Worm (Caenorhabditis elegans) whole organism, late embryonic: ENCODE measurements around the gene chil-15.

Source experiments
- C38D4.7 ChIP-seq: fragments of 200-800 bp; sonication (Bioruptor generic); optimal IDR thresholded peaks from 2 replicates; lab custom pipeline; 2018; ENCODE audit warnings: mild to moderate bottlenecking, missing genetic modification characterization, moderate library complexity, missing compliant biosample characterization
- F13H6.1 ChIP-seq: sonication (generic microtip); optimal IDR thresholded peaks from 2 replicates; lab custom pipeline; 2016; ENCODE audit warnings: missing genetic modification characterization, missing compliant biosample characterization
- K02D7.2 ChIP-seq: sonication (generic microtip); optimal IDR thresholded peaks from 2 replicates; lab custom pipeline; 2017; ENCODE audit warnings: mild to moderate bottlenecking, missing genetic modification characterization, missing compliant biosample characterization
- T23F11.4 ChIP-seq: fragments of 200-800 bp; sonication (Bioruptor generic); optimal IDR thresholded peaks from 2 replicates; lab custom pipeline; 2018; ENCODE audit warnings: mild to moderate bottlenecking, missing genetic modification characterization, missing compliant biosample characterization
- Y22D7AL.16 ChIP-seq: sonication (generic microtip); optimal IDR thresholded peaks from 2 replicates; lab custom pipeline; 2016; ENCODE audit warnings: missing genetic modification characterization, missing compliant biosample characterization
- ceh-14 ChIP-seq: sonication (generic microtip); optimal IDR thresholded peaks from 2 replicates; lab custom pipeline; 2016; ENCODE audit warnings: missing genotype, missing genetic modification characterization, missing compliant biosample characterization
- ceh-18 ChIP-seq: sonication (generic microtip); optimal IDR thresholded peaks from 2 replicates; lab custom pipeline; 2016; ENCODE audit warnings: missing genetic modification characterization, missing compliant biosample characterization
- ceh-2 ChIP-seq: sonication (generic microtip); optimal IDR thresholded peaks from 2 replicates; lab custom pipeline; 2016; ENCODE audit warnings: missing genotype, missing genetic modification characterization, missing compliant biosample characterization
- ceh-22 ChIP-seq: sonication (generic microtip); optimal IDR thresholded peaks from 2 replicates; lab custom pipeline; 2017; ENCODE audit warnings: missing biosample characterization, missing genetic modification characterization
- ceh-30 ChIP-seq: fragments of 150-350 bp; optimal IDR thresholded peaks from 2 replicates; lab custom pipeline; 2014; ENCODE audit warnings: missing biosample characterization, missing genetic modification characterization
- ceh-48 ChIP-seq: sonication (generic microtip); optimal IDR thresholded peaks from 2 replicates; lab custom pipeline; 2016; ENCODE audit warnings: missing genetic modification characterization, inconsistent platforms, missing compliant biosample characterization
- ceh-6 ChIP-seq: fragments of 200-800 bp; sonication (Bioruptor generic); optimal IDR thresholded peaks from 2 replicates; lab custom pipeline; 2018; ENCODE audit warnings: mild to moderate bottlenecking, missing genetic modification characterization, missing compliant biosample characterization
- dve-1 ChIP-seq: sonication (generic microtip); optimal IDR thresholded peaks from 2 replicates; lab custom pipeline; 2017; ENCODE audit warnings: antibody characterized with exemption, mild to moderate bottlenecking, missing genetic modification characterization, missing compliant biosample characterization
- elt-4 ChIP-seq: sonication (generic microtip); optimal IDR thresholded peaks from 2 replicates; lab custom pipeline; 2016; ENCODE audit warnings: missing genetic modification characterization, missing compliant biosample characterization
- ets-4 ChIP-seq: sonication (generic microtip); optimal IDR thresholded peaks from 2 replicates; lab custom pipeline; 2016; ENCODE audit warnings: missing genetic modification characterization, missing compliant biosample characterization
- fkh-10 ChIP-seq: fragments of 150-350 bp; optimal IDR thresholded peaks from 2 replicates; lab custom pipeline; 2014; ENCODE audit warnings: missing biosample characterization, missing genetic modification reagents, missing genetic modification characterization
- gmeb-2 ChIP-seq: sonication (generic microtip); optimal IDR thresholded peaks from 2 replicates; lab custom pipeline; 2016; ENCODE audit warnings: missing genetic modification characterization, inconsistent platforms, missing compliant biosample characterization
- hlh-30 ChIP-seq: sonication (generic microtip); optimal IDR thresholded peaks from 2 replicates; lab custom pipeline; 2017; ENCODE audit warnings: antibody characterized with exemption, missing genetic modification characterization, missing compliant biosample characterization; ENCODE audit not compliant: insufficient read depth
- hlh-6 ChIP-seq: sonication (generic microtip); optimal IDR thresholded peaks from 2 replicates; lab custom pipeline; 2016; ENCODE audit warnings: missing genotype, missing genetic modification characterization, missing compliant biosample characterization
- hlh-8 ChIP-seq: sonication (generic microtip); optimal IDR thresholded peaks from 2 replicates; lab custom pipeline; 2016; ENCODE audit warnings: missing genotype, missing genetic modification characterization, missing compliant biosample characterization
- lim-6 ChIP-seq: sonication (generic microtip); optimal IDR thresholded peaks from 2 replicates; lab custom pipeline; 2016; ENCODE audit warnings: missing genetic modification characterization, missing compliant biosample characterization
- lin-11 ChIP-seq: fragments of 200-800 bp; sonication (Bioruptor generic); optimal IDR thresholded peaks from 2 replicates; lab custom pipeline; 2018; ENCODE audit warnings: mild to moderate bottlenecking, missing genetic modification characterization, missing compliant biosample characterization
- mec-3 ChIP-seq: sonication (generic microtip); optimal IDR thresholded peaks from 2 replicates; lab custom pipeline; 2016; ENCODE audit warnings: borderline replicate concordance, missing genetic modification characterization, missing compliant biosample characterization
- nfya-1 ChIP-seq: sonication (generic microtip); optimal IDR thresholded peaks from 2 replicates; lab custom pipeline; 2017; ENCODE audit warnings: missing genetic modification characterization, mild to moderate bottlenecking, missing compliant biosample characterization, antibody characterized with exemption, moderate library complexity
- nhr-232 ChIP-seq: sonication (generic microtip); optimal IDR thresholded peaks from 2 replicates; lab custom pipeline; 2016; ENCODE audit warnings: missing genetic modification characterization, missing compliant biosample characterization
- npax-4 ChIP-seq: sonication (generic microtip); optimal IDR thresholded peaks from 2 replicates; lab custom pipeline; 2016; ENCODE audit warnings: missing genetic modification characterization, missing compliant biosample characterization
- odd-2 ChIP-seq: sonication (generic microtip); optimal IDR thresholded peaks from 2 replicates; lab custom pipeline; 2017; ENCODE audit warnings: antibody characterized with exemption, mild to moderate bottlenecking, missing genetic modification characterization, missing compliant biosample characterization
- pax-1 ChIP-seq: fragments of 150-350 bp; optimal IDR thresholded peaks from 2 replicates; lab custom pipeline; 2014; ENCODE audit warnings: missing biosample characterization, missing genetic modification characterization
- pha-2 ChIP-seq: sonication (generic microtip); optimal IDR thresholded peaks from 2 replicates; lab custom pipeline; 2017; ENCODE audit warnings: mild to moderate bottlenecking, missing genetic modification characterization, missing compliant biosample characterization
- ref-2 ChIP-seq: sonication (generic microtip); optimal IDR thresholded peaks from 2 replicates; lab custom pipeline; 2016; ENCODE audit warnings: missing genetic modification characterization, missing compliant biosample characterization
- sox-2 ChIP-seq: fragments of 200-800 bp; sonication (Bioruptor generic); IDR thresholded peaks from 2 replicates; pipeline ENCODE4 v1.3.6; 2022; ENCODE audit warnings: missing genetic modification reagents, missing genetic modification characterization, missing compliant biosample characterization
- tbx-2 ChIP-seq: sonication (generic microtip); optimal IDR thresholded peaks from 2 replicates; lab custom pipeline; 2016; ENCODE audit warnings: missing genetic modification characterization, missing compliant biosample characterization
- tbx-7 ChIP-seq: sonication (generic microtip); optimal IDR thresholded peaks from 2 replicates; lab custom pipeline; 2016; ENCODE audit warnings: missing genotype, missing genetic modification characterization, missing compliant biosample characterization
- unc-3 ChIP-seq, 2 experiments: fragments of 200-800 bp in 1 of 2; sonication (Bioruptor generic) in 1 of 2; sonication (generic microtip) in 1 of 2; conservative IDR thresholded peaks in 1 of 2; optimal IDR thresholded peaks in 1 of 2; 2 replicates each; pipeline versions ENCODE4 v1.3.6 to Lab custom; 2016 to 2022; ENCODE audit warnings: missing compliant biosample characterization in 2 of 2, missing genetic modification characterization in 2 of 2, missing genetic modification reagents in 1 of 2
- unc-42 ChIP-seq: sonication (generic microtip); optimal IDR thresholded peaks from 2 replicates; lab custom pipeline; 2016; ENCODE audit warnings: missing genotype, missing genetic modification characterization, missing compliant biosample characterization
- unc-86 ChIP-seq: sonication (generic microtip); optimal IDR thresholded peaks from 2 replicates; lab custom pipeline; 2016; ENCODE audit warnings: missing genetic modification characterization, missing compliant biosample characterization

chil-15 gene

ce11 chrII:9407020-9407419 is 36.4 kb downstream of the chil-15 start, which contains the start of gene mpz-6:
TSS of gene mpz-6 (minus strand) at chrII:9407120.
- TF ChIP-seq Y22D7AL.16: no peak
- TF ChIP-seq lim-6 (tag; lab: Kevin White, UChicago): no peak
- TF ChIP-seq tbx-7: no peak
- no peak for TF ChIP-seq ets-4 (tag; lab: Kevin White, UChicago)
- TF ChIP-seq C38D4.7: no peak
- no peak for TF ChIP-seq T23F11.4 (GFP tag; lab: Kevin White, UChicago)
- TF ChIP-seq ceh-6 (GFP tag; lab: Kevin White, UChicago): no peak
- TF ChIP-seq unc-42 (tag; lab: Kevin White, UChicago): no peak
- no peak for TF ChIP-seq gmeb-2
- TF ChIP-seq unc-86 (tag; lab: Kevin White, UChicago): no peak
- TF ChIP-seq F13H6.1 (tag; lab: Kevin White, UChicago): no peak
- no peak for TF ChIP-seq ref-2 (tag; lab: Kevin White, UChicago)
- TF ChIP-seq elt-4 (tag; lab: Kevin White, UChicago): no peak
- no peak for TF ChIP-seq nhr-232
- no peak for TF ChIP-seq sox-2
- no peak for TF ChIP-seq ceh-22 (tag; lab: Kevin White, UChicago)
- TF ChIP-seq, all 69 proteins: peak for 0

ce11 chrII:9403846-9404245 is 39.6 kb downstream of the chil-15 start, which contains the start of gene Y51B9A.5:
TSS of gene Y51B9A.5 (plus strand) at chrII:9404146.
- TF ChIP-seq T23F11.4 (GFP tag; lab: Kevin White, UChicago) (no peak), sox-2 (no peak), odd-2 (tag; lab: Kevin White, UChicago) (no peak), hlh-8 (tag; lab: Kevin White, UChicago) (no peak), ceh-48 (no peak), npax-4 (tag; lab: Kevin White, UChicago) (no peak), ceh-2 (tag; lab: Kevin White, UChicago) (no peak), mec-3 (tag; lab: Kevin White, UChicago) (no peak), pax-1 (tag; lab: Kevin White, UChicago) (no peak), nfya-1 (tag; lab: Kevin White, UChicago) (no peak)

ce11 chrII:9403087-9403486 is 40.3 kb downstream of the chil-15 start, which contains the start of gene Y51B9A.6:
TSS of gene Y51B9A.6 (minus strand) at chrII:9403187.
- TF ChIP-seq ceh-30 (tag; lab: Kevin White, UChicago): no peak
- no peak for TF ChIP-seq fkh-10 (GFP tag; lab: Kevin White, UChicago)
- TF ChIP-seq tbx-2 (tag; lab: Kevin White, UChicago): no peak
- TF ChIP-seq pha-2: no peak
- no peak for TF ChIP-seq ceh-2 (tag; lab: Kevin White, UChicago)
- TF ChIP-seq ceh-14: no peak
- TF ChIP-seq odd-2 (tag; lab: Kevin White, UChicago): no peak
- no peak for TF ChIP-seq unc-3 (GFP tag; conservative IDR thresholded peaks at IDR 0.05; lab: Robert Waterston, UW)
- no peak for TF ChIP-seq unc-3 (tag; optimal IDR thresholded peaks at IDR 0.05; lab: Kevin White, UChicago)
- TF ChIP-seq lin-11: no peak
- no peak for TF ChIP-seq ceh-48
- no peak for TF ChIP-seq dve-1 (tag; lab: Kevin White, UChicago)
- TF ChIP-seq mec-3 (tag; lab: Kevin White, UChicago): no peak
- no peak for TF ChIP-seq Y22D7AL.16
- TF ChIP-seq hlh-6 (tag; lab: Kevin White, UChicago): no peak
- TF ChIP-seq hlh-30 (tag; lab: Kevin White, UChicago): no peak

- no peak for TF ChIP-seq ceh-48
- TF ChIP-seq ceh-18 (tag; lab: Kevin White, UChicago): no peak
- TF ChIP-seq K02D7.2 (tag; lab: Kevin White, UChicago): no peak
Observed at ce11 chrII:9399746-9400145, 43.7 kb downstream of the chil-15 start, which contains the start of gene Y51B9A.7. TSS of gene Y51B9A.7 (plus strand) at chrII:9400046.
